Worm (Caenorhabditis elegans) whole organism, L1 larva: ENCODE results near the gene zim-3.

Experiments used
- elt-2 ChIP-seq: sonication (generic microtip); optimal IDR thresholded peaks from 2 replicates; lab custom pipeline; 2016; ENCODE audit warnings: missing genetic modification characterization, mild to moderate bottlenecking, inconsistent platforms, missing compliant biosample characterization, missing genetic modification reagents
- elt-3 ChIP-seq, 6 experiments: fragments of 150-350 bp in 1 of 6; sonication (generic microtip); optimal IDR thresholded peaks; 2 replicates each; lab custom pipeline; 2017 to 2018; ENCODE audit warnings: missing biosample characterization in 6 of 6, missing genetic modification characterization in 6 of 6, inconsistent platforms in 1 of 6
- mdl-1 ChIP-seq, 2 experiments: fragments of 150-350 bp; optimal IDR thresholded peaks; 2 replicates each; lab custom pipeline; 2014 to 2017; ENCODE audit warnings: missing biosample characterization in 2 of 2, missing genetic modification characterization in 2 of 2, inconsistent platforms in 1 of 2
- mep-1 ChIP-seq: fragments of 150-350 bp; optimal IDR thresholded peaks from 2 replicates; lab custom pipeline; 2014; ENCODE audit warnings: missing biosample characterization, missing genetic modification characterization
- unc-30 ChIP-seq: sonication (generic microtip); optimal IDR thresholded peaks from 2 replicates; lab custom pipeline; 2017; ENCODE audit warnings: missing biosample characterization, missing genetic modification characterization

DNA sequence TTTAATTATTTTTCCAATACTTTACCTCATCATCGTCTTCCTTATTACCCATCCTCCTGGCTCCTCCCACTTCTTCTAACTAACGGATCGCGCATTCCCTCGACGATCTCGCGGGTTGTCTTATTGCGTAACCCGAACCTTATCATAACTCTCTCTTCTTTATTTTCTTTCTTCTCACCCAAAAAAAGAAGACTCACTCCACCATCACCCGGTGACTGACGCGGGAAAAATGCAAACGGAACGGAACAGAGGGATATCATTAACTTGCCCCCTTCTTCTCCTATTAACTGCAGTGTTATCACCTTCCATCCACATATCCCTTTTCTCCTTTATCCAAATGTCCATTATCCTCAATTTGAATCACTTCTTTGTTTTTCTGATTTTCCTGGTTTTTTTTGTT, 11.6 kb downstream of the zim-3 start:
- TF ChIP-seq elt-3 (tag; optimal IDR thresholded peaks at IDR 0.05; lab: Kevin White, UChicago): no peak
- no peak for TF ChIP-seq mdl-1 (tag; optimal IDR thresholded peaks at IDR 0.05; lab: Kevin White, UChicago)
- no peak for TF ChIP-seq unc-30 (tag; lab: Kevin White, UChicago)
- TF ChIP-seq elt-2 (tag; lab: Kevin White, UChicago): no peak
- no peak for TF ChIP-seq mep-1 (tag; lab: Kevin White, UChicago)
